Fruit fly (Drosophila melanogaster): ENCODE results near the gene fzo.

dm6 chr3R:23228605-23229264 is 24.9 kb upstream of the fzo start:
- TF ChIP-seq usp (GFP tag; optimal IDR thresholded peaks at IDR 0.05) (no peak), CG8478 (optimal IDR thresholded peaks at IDR 0.05) (no peak), Dll (optimal IDR thresholded peaks at IDR 0.05) (no peak)
